Worm (Caenorhabditis elegans): ENCODE data around the gene CC8.2.

CC8.2 gene

DNA sequence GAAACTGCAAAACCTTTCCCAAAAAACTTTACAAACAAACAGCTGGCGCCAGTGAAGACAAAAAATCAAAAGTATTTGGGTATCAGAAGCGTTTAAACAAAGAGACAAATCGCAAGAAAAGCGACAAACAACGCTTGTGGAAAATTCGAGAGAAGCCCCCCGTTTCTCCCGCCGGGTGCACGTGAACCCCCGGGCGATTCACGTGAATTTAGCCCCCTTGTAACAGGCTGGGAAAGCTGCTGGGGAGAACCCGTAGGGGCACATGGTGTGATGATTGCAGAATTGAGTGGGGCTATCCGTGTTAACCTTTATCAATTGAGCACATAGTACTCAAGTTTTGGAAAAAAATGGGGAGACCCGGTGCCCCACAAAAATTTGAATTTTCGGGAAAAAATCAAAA, 5.7 kb upstream of the CC8.2 start:
- TF ChIP-seq K11D2.4 (GFP tag; IDR thresholded peaks at IDR 0.05) (peak; percentile 82), B0336.3 (GFP tag; IDR thresholded peaks at IDR 0.05) (0 out of 2 replicates have a peak, but pooled peaks have one; percentile 23), C06A6.2 (GFP tag; conservative IDR thresholded peaks at IDR 0.05) (0 out of 2 replicates have a peak, but pooled peaks have one; percentile 17), hsf-1 (GFP tag; IDR thresholded peaks at IDR 0.05) (peak; percentile 62; the same call in 1 of the 2 replicates), gei-17 (GFP tag; optimal IDR thresholded peaks at IDR 0.05) (no peak), lag-1 (GFP tag; IDR thresholded peaks at IDR 0.05) (no peak), egl-44 (GFP tag; IDR thresholded peaks at IDR 0.05) (0 out of 2 replicates have a peak, but pooled peaks have one; percentile 53), madf-10 (tag; optimal IDR thresholded peaks at IDR 0.05) (no peak), ztf-26 (tag; optimal IDR thresholded peaks at IDR 0.05) (peak; percentile 67), zfh-2 (GFP tag; conservative IDR thresholded peaks at IDR 0.05) (peak; percentile 70), somi-1 (GFP tag; optimal IDR thresholded peaks at IDR 0.05) (peak; percentile 88), lin-26 (GFP tag; IDR thresholded peaks at IDR 0.05) (peak; percentile 66; the same call in 1 of the 2 replicates), chd-7 (tag; optimal IDR thresholded peaks at IDR 0.05) (peak; percentile 41), K12H6.12 (tag; optimal IDR thresholded peaks at IDR 0.05) (peak; percentile 14)

- peak; percentile 56 for TF ChIP-seq lin-40 (tag; optimal IDR thresholded peaks at IDR 0.05)
- no peak for TF ChIP-seq cebp-1 (GFP tag; IDR thresholded peaks at IDR 0.05)
- peak; percentile 14 for TF ChIP-seq cebp-1 (tag; optimal IDR thresholded peaks at IDR 0.05)
- peak; percentile 98 for TF ChIP-seq hmg-1.2 (GFP tag; IDR thresholded peaks at IDR 0.05)
- 0 out of 2 replicates have a peak, but pooled peaks have one; percentile 10 for TF ChIP-seq mcd-1 (GFP tag; IDR thresholded peaks at IDR 0.05)
- TF ChIP-seq rcor-1 (GFP tag; IDR thresholded peaks at IDR 0.05): no peak
- TF ChIP-seq F10E7.11 (tag; optimal IDR thresholded peaks at IDR 0.05): no peak
- TF ChIP-seq nhr-80 (tag; optimal IDR thresholded peaks at IDR 0.05): peak; percentile 25
- TF ChIP-seq dox-1 (GFP tag; IDR thresholded peaks at IDR 0.05): 0 out of 2 replicates have a peak, but pooled peaks have one; percentile 21
- peak; percentile 28 for TF ChIP-seq ztf-26 (tag; optimal IDR thresholded peaks at IDR 0.05)
- no peak for TF ChIP-seq attf-3 (GFP tag; conservative IDR thresholded peaks at IDR 0.05)
- TF ChIP-seq let-526 (GFP tag; IDR thresholded peaks at IDR 0.05): no peak
Observed at ce11 chrIV:3653420-3653823, 4.9 kb upstream of the CC8.2 start.

- TF ChIP-seq sea-2 (GFP tag; IDR thresholded peaks at IDR 0.05): no peak
- TF ChIP-seq ztf-25 (GFP tag; IDR thresholded peaks at IDR 0.05): no peak
- no peak for TF ChIP-seq madf-10 (tag; optimal IDR thresholded peaks at IDR 0.05)
- TF ChIP-seq athp-1 (tag; optimal IDR thresholded peaks at IDR 0.05): no peak
- TF ChIP-seq ztf-28 (GFP tag; IDR thresholded peaks at IDR 0.05): no peak
- no peak for TF ChIP-seq F49E8.2 (tag; optimal IDR thresholded peaks at IDR 0.05; ENCODE audit: insufficient read depth)
- TF ChIP-seq rpc-1 (optimal IDR thresholded peaks at IDR 0.05): no peak
- TF ChIP-seq rpc-1 (tag; optimal IDR thresholded peaks at IDR 0.05): no peak
Observed at ce11 chrIV:3652784-3653383, 4.4 kb upstream of the CC8.2 start.

ce11 chrIV:3652223-3652622, 3.7 kb upstream of the CC8.2 start:
- TF ChIP-seq lin-40 (tag; optimal IDR thresholded peaks at IDR 0.05): peak; percentile 11
- TF ChIP-seq somi-1 (GFP tag; optimal IDR thresholded peaks at IDR 0.05): peak; percentile 3
- peak; percentile 52 for TF ChIP-seq ztf-26 (tag; optimal IDR thresholded peaks at IDR 0.05)
- no peak for TF ChIP-seq hrde-1 (tag; optimal IDR thresholded peaks at IDR 0.05; ENCODE audit: borderline replicate concordance)

Measured in whole organism, young adult.